Worm (Caenorhabditis elegans) whole organism, mixed stage, embryonic: ENCODE data around the gene mdf-1.

ENCODE experiments used
- M03D4.4 ChIP-seq: sonication (generic microtip); optimal IDR thresholded peaks from 2 replicates; lab custom pipeline; 2017; ENCODE audit warnings: mild to moderate bottlenecking, missing genetic modification characterization, missing compliant biosample characterization
- bed-3 ChIP-seq: fragments of 200-800 bp; sonication (Bioruptor generic); optimal IDR thresholded peaks from 3 replicates; lab custom pipeline; 2018; ENCODE audit warnings: mild to moderate bottlenecking, missing genetic modification characterization, moderate library complexity, missing compliant biosample characterization
- blmp-1 ChIP-seq: fragments of 150-350 bp; optimal IDR thresholded peaks from 2 replicates; lab custom pipeline; 2014; ENCODE audit warnings: missing biosample characterization, missing genetic modification characterization
- ceh-39 ChIP-seq: fragments of 150-350 bp; optimal IDR thresholded peaks from 2 replicates; lab custom pipeline; 2014; ENCODE audit warnings: missing biosample characterization, missing genetic modification characterization
- ceh-43 ChIP-seq: fragments of 200-800 bp; sonication (Bioruptor generic); optimal IDR thresholded peaks from 2 replicates; lab custom pipeline; 2018; ENCODE audit warnings: mild to moderate bottlenecking, missing genetic modification characterization, moderate library complexity, missing compliant biosample characterization
- ceh-83 ChIP-seq: fragments of 200-800 bp; sonication (Bioruptor generic); optimal IDR thresholded peaks from 2 replicates; lab custom pipeline; 2018; ENCODE audit warnings: mild to moderate bottlenecking, missing genetic modification characterization, missing compliant biosample characterization
- ces-1 ChIP-seq: fragments of 150-350 bp; optimal IDR thresholded peaks from 2 replicates; lab custom pipeline; 2014; ENCODE audit warnings: missing biosample characterization, missing genetic modification reagents, missing genetic modification characterization
- cnd-1 ChIP-seq: fragments of 200-800 bp; sonication (Bioruptor generic); optimal IDR thresholded peaks from 2 replicates; lab custom pipeline; 2018; ENCODE audit warnings: mild to moderate bottlenecking, missing genetic modification characterization, missing compliant biosample characterization
- elt-1 ChIP-seq: sonication (generic microtip); optimal IDR thresholded peaks from 2 replicates; lab custom pipeline; 2017; ENCODE audit warnings: missing genetic modification characterization, mild to moderate bottlenecking, missing compliant biosample characterization, antibody characterized with exemption, moderate library complexity, borderline replicate concordance; ENCODE audit not compliant: insufficient read depth
- elt-3 ChIP-seq: fragments of 150-350 bp; optimal IDR thresholded peaks from 2 replicates; lab custom pipeline; 2014; ENCODE audit warnings: missing biosample characterization, missing genetic modification characterization
- flh-1 ChIP-seq: fragments of 200-800 bp; sonication (Bioruptor generic); optimal IDR thresholded peaks from 2 replicates; lab custom pipeline; 2018; ENCODE audit warnings: mild to moderate bottlenecking, missing genetic modification characterization, moderate library complexity, missing compliant biosample characterization
- ham-2 ChIP-seq: fragments of 200-800 bp; sonication (Bioruptor generic); optimal IDR thresholded peaks from 2 replicates; lab custom pipeline; 2018; ENCODE audit warnings: mild to moderate bottlenecking, missing genetic modification characterization, missing compliant biosample characterization
- lin-13 ChIP-seq: fragments of 150-350 bp; optimal IDR thresholded peaks from 2 replicates; lab custom pipeline; 2014; ENCODE audit warnings: missing biosample characterization, missing genetic modification characterization
- lin-32 ChIP-seq: fragments of 200-800 bp; sonication (Bioruptor generic); optimal IDR thresholded peaks from 2 replicates; lab custom pipeline; 2018; ENCODE audit warnings: mild to moderate bottlenecking, missing genetic modification characterization, missing compliant biosample characterization
- lsy-2 ChIP-seq: fragments of 150-350 bp; optimal IDR thresholded peaks from 2 replicates; lab custom pipeline; 2014; ENCODE audit warnings: missing biosample characterization, missing genetic modification characterization
- mab-5 ChIP-seq: fragments of 150-350 bp; optimal IDR thresholded peaks from 2 replicates; lab custom pipeline; 2014; ENCODE audit warnings: missing biosample characterization, missing genetic modification characterization
- mep-1 ChIP-seq: fragments of 150-350 bp; optimal IDR thresholded peaks from 2 replicates; lab custom pipeline; 2017; ENCODE audit warnings: missing biosample characterization, missing genetic modification reagents, missing genetic modification characterization, inconsistent platforms
- mls-2 ChIP-seq: sonication (generic microtip); optimal IDR thresholded peaks from 2 replicates; lab custom pipeline; 2016; ENCODE audit warnings: mild to moderate bottlenecking, missing genetic modification characterization, moderate library complexity, missing compliant biosample characterization
- nhr-12 ChIP-seq: fragments of 150-350 bp; optimal IDR thresholded peaks from 2 replicates; lab custom pipeline; 2014; ENCODE audit warnings: missing biosample characterization, missing genetic modification characterization
- nhr-2 ChIP-seq: fragments of 150-350 bp; optimal IDR thresholded peaks from 2 replicates; lab custom pipeline; 2014; ENCODE audit warnings: missing biosample characterization, missing genetic modification characterization
- nhr-237 ChIP-seq: fragments of 150-350 bp; optimal IDR thresholded peaks from 2 replicates; lab custom pipeline; 2014; ENCODE audit warnings: missing biosample characterization, missing genetic modification characterization
- nhr-28 ChIP-seq: fragments of 150-350 bp; optimal IDR thresholded peaks from 2 replicates; lab custom pipeline; 2014; ENCODE audit warnings: missing biosample characterization, missing genetic modification characterization
- nhr-76 ChIP-seq: sonication (generic microtip); optimal IDR thresholded peaks from 2 replicates; lab custom pipeline; 2017; ENCODE audit warnings: missing biosample characterization, missing genetic modification characterization
- pha-4 ChIP-seq: fragments of 150-350 bp; optimal IDR thresholded peaks from 2 replicates; lab custom pipeline; 2018; ENCODE audit warnings: missing biosample characterization, missing genetic modification reagents, missing genetic modification characterization
- sem-2 ChIP-seq: fragments of 200-800 bp; sonication (Bioruptor generic); optimal IDR thresholded peaks from 2 replicates; lab custom pipeline; 2018; ENCODE audit warnings: mild to moderate bottlenecking, missing genetic modification characterization, missing compliant biosample characterization
- tbx-8 ChIP-seq: fragments of 200-800 bp; sonication (Bioruptor generic); optimal IDR thresholded peaks from 2 replicates; lab custom pipeline; 2018; ENCODE audit warnings: mild to moderate bottlenecking, missing genetic modification characterization, moderate library complexity, missing compliant biosample characterization
- unc-120 ChIP-seq: sonication (generic microtip); optimal IDR thresholded peaks from 2 replicates; lab custom pipeline; 2017; ENCODE audit warnings: missing genetic modification characterization, missing compliant biosample characterization; ENCODE audit not compliant: poor library complexity, severe bottlenecking
- unc-39 ChIP-seq: fragments of 150-350 bp; optimal IDR thresholded peaks from 2 replicates; lab custom pipeline; 2014; ENCODE audit warnings: missing biosample characterization, missing genetic modification characterization
- unc-62 ChIP-seq: fragments of 150-350 bp; optimal IDR thresholded peaks from 2 replicates; lab custom pipeline; 2014; ENCODE audit warnings: missing biosample characterization, missing genetic modification reagents, missing genetic modification characterization
- zip-8 ChIP-seq: fragments of 150-350 bp; optimal IDR thresholded peaks from 2 replicates; lab custom pipeline; 2014; ENCODE audit warnings: missing biosample characterization, missing genetic modification characterization
- ztf-11 ChIP-seq: fragments of 150-350 bp; optimal IDR thresholded peaks from 2 replicates; lab custom pipeline; 2014; ENCODE audit warnings: missing biosample characterization, missing genetic modification characterization

Gene mdf-1

DNA sequence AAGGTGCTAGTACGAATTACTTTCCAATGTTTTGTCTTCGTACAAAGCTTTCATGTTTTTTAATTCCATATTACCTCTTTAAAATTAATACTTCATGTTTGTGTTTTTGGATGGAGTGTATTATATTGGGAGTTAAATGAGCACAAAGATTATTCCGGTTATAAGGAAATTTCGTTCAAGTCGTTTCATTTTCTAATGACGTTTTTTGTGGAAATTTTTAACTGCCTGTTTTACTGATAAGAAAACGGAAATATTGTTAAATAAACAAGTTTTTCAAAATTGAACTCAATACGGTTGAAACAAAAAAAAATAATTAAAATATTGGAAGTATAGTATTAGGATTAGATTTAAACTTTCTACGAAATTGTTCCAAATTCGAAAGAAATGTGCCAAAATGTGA lies 16.7 kb downstream of the mdf-1 start:
- TF ChIP-seq tbx-8 (GFP tag; lab: Kevin White, UChicago) (no peak), ceh-39 (no peak), nhr-2 (tag; lab: Kevin White, UChicago) (no peak), ces-1 (no peak), unc-39 (tag; lab: Kevin White, UChicago) (no peak), cnd-1 (no peak), ceh-83 (GFP tag; lab: Kevin White, UChicago) (no peak), lin-32 (GFP tag; lab: Kevin White, UChicago) (no peak), sem-2 (GFP tag; lab: Kevin White, UChicago) (no peak), lsy-2 (tag; lab: Kevin White, UChicago) (no peak), mab-5 (no peak), ham-2 (no peak), mep-1 (tag; lab: Kevin White, UChicago) (no peak), nhr-237 (tag; lab: Kevin White, UChicago) (no peak)

DNA sequence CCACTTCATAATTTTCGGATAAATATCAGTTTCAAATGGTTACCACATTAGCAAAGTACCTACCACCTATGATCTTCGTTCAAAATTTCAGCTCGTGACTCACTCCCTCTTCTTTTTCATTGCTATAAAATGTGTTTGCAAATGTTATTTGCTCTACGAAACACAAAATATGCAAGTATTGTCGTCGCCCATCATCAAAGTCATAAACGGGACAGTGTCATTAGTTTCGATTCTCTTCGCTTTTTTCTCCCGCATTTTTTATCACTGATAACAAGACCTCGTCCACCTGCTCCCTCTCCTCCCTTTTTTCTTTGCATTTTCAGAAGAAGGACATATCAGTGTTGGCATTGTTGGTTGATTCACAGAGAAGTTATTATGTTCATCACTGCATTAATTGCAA lies 17.6 kb downstream of the mdf-1 start, which contains the start of gene C50F4.1:
Gene C50F4.1, plus strand, starts transcription at position 324 of the 400 bp plus-strand sequence.
- TF ChIP-seq nhr-237 (tag; lab: Kevin White, UChicago) (no peak), pha-4 (tag; lab: Kevin White, UChicago) (no peak), unc-62 (GFP tag; lab: Kevin White, UChicago) (no peak), nhr-2 (tag; lab: Kevin White, UChicago) (no peak), lin-32 (GFP tag; lab: Kevin White, UChicago) (no peak), mls-2 (tag; lab: Kevin White, UChicago) (no peak), ham-2 (no peak), ztf-11 (tag; lab: Kevin White, UChicago) (no peak), unc-120 (tag; lab: Kevin White, UChicago) (no peak), zip-8 (no peak), flh-1 (no peak), nhr-12 (tag; lab: Kevin White, UChicago) (no peak), nhr-28 (tag; lab: Kevin White, UChicago) (no peak), lin-13 (tag; lab: Kevin White, UChicago) (no peak), mab-5 (no peak)

DNA sequence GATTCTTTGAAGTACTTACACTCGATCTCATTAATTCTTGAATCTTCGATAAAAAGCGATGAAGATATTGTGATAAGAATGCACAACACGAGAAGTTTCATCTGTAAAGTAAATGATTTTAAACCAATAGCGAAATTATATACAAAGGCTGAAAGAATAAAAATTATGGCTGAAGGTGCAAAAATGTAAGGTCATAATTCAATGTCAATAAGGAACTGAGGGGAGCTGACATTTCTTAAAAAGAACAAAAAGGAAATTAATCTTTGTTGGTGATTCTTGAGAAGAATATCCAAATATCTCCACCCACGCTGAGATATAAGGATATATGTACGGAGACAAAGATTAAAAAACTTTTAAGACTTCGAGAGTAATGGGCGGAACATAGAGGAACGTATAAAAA lies 19.9 kb downstream of the mdf-1 start, which contains the start of gene C50F4.9:
Gene C50F4.9, minus strand, starts transcription at position 101 of the 400 bp plus-strand sequence.
- TF ChIP-seq unc-62 (GFP tag; lab: Kevin White, UChicago), result no peak
- no peak for TF ChIP-seq unc-120 (tag; lab: Kevin White, UChicago)
- no peak for TF ChIP-seq ceh-43 (GFP tag; lab: Kevin White, UChicago)
- TF ChIP-seq nhr-76 (tag; lab: Kevin White, UChicago), result no peak

DNA sequence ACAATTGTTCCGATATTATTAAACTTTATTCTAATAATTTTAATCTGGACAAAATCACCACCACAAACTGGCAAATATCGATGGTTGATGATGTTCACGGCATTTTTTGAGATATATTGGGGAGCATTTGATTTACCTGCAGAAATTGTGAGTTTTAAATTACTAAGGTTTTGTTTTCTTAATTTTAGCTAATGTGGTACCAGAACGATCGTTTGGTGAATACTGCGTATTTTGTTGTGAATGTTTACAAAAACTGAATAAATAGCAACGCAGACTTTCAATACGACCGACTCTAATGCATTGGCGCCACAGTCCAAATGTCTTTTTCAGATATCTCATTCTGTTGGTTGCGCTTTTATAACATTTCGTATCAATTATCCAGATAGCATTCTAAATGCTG lies 22.3 kb downstream of the mdf-1 start:
- TF ChIP-seq ces-1 (no peak), M03D4.4 (tag; lab: Kevin White, UChicago) (no peak), nhr-237 (tag; lab: Kevin White, UChicago) (no peak), unc-120 (tag; lab: Kevin White, UChicago) (no peak), ceh-43 (GFP tag; lab: Kevin White, UChicago) (no peak), mls-2 (tag; lab: Kevin White, UChicago) (no peak), mep-1 (tag; lab: Kevin White, UChicago) (no peak), mab-5 (no peak), tbx-8 (GFP tag; lab: Kevin White, UChicago) (no peak)

DNA sequence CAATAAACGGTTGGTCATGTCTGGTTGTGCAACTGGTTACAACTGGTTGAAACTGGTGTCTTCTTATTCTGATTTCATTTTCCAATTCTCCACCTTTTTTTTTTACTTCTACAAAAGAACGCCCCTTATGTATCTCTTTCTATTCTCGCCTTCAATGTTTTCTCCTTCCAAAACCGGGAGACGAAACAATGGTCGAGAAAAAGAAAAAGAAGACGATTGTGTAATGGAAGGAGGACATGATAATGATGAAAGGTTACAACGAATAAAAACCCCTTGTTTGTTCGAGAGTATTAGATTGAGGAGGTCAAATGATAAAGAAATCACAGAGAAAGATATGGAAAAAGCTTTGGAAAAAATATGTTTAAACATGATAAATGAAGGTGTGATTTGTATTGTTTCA lies 25.2 kb downstream of the mdf-1 start, which contains the start of gene C50F4.8:
Gene C50F4.8, minus strand, starts transcription at position 28 of the 400 bp plus-strand sequence.
- no peak for TF ChIP-seq zip-8
- no peak for TF ChIP-seq flh-1
- TF ChIP-seq bed-3 (GFP tag; lab: Kevin White, UChicago), result no peak
- TF ChIP-seq blmp-1 (tag; lab: Kevin White, UChicago), result no peak
- no peak for TF ChIP-seq unc-39 (tag; lab: Kevin White, UChicago)
- no peak for TF ChIP-seq lin-13 (tag; lab: Kevin White, UChicago)
- no peak for TF ChIP-seq ceh-39
- TF ChIP-seq ceh-43 (GFP tag; lab: Kevin White, UChicago), result no peak
- no peak for TF ChIP-seq ham-2
- TF ChIP-seq tbx-8 (GFP tag; lab: Kevin White, UChicago), result no peak
- TF ChIP-seq nhr-28 (tag; lab: Kevin White, UChicago), result no peak
- no peak for TF ChIP-seq nhr-12 (tag; lab: Kevin White, UChicago)
- TF ChIP-seq nhr-76 (tag; lab: Kevin White, UChicago), result no peak
- TF ChIP-seq unc-62 (GFP tag; lab: Kevin White, UChicago), result no peak
- TF ChIP-seq elt-3, result no peak
- TF ChIP-seq lin-32 (GFP tag; lab: Kevin White, UChicago), result no peak
- no peak for TF ChIP-seq nhr-237 (tag; lab: Kevin White, UChicago)
- TF ChIP-seq elt-1 (tag; lab: Kevin White, UChicago), result no peak
